Worm (Caenorhabditis elegans): ENCODE measurements around the gene rad-23.

Gene rad-23

DNA sequence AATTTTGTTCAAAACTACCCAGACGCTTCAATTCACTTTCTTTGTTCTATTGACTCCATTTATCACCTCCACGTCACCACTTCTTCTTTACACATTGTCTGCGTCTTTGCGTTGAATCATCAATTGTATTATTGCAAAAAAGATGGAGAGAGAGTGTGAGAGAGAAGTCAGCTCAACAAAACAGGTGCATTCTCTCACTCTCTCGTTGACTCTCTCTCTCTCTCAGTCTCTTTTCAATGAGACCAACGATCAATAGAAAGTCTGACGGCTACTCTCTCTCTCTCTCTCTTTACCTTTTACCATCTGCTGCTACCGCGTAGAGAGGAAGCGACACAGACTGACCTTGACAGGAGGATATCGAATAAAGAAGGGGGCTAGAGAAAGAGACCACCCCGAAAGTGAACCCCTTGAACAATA, 16.8 kb downstream of the rad-23 start (continued):
- peak; percentile 93 for TF ChIP-seq ztf-4 (tag; optimal IDR thresholded peaks at IDR 0.05)

DNA sequence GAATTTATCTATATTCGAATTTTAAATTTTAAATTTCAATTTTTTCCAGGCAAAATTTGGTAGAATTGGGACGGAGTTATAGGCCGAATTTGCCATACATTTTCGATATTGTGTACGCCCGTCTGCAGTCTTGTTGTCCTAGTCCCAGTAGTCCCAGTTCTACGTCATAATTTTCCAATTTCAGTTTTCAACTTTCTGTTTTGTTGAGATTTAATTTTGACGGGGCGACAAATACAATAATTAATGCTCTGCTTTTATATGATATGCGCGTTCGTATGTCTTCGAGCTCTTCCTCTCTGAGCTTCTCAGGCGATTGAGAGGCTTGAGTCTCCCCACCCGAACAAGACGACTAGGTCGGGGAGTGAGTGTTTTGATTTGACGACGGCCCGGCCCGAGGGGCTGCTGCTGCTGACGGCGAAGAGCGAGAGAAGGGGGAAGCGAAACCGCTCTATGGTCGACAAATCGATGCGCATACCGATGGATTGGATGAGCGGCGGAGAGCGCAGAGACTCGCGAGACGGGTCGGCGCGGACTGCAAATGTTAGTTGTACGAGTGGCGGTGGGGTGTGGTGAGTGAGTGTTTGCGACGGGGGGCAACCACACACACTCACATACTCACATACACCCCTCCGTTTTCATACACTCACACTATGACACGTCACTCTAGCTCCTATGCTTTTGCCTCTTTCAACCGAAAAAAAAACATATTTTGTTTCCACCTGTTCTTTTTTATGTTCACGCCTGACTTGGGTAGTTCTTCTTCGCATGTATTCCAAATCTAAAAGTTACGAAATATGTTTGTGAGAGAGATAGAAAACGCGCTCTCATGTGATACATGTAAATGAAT, 17.6 kb downstream of the rad-23 start:
- TF ChIP-seq F13H6.1 (tag; optimal IDR thresholded peaks at IDR 0.05): peak; percentile 93
- peak; percentile 50 for TF ChIP-seq ztf-4 (tag; optimal IDR thresholded peaks at IDR 0.05)
- TF ChIP-seq crh-2 (tag; optimal IDR thresholded peaks at IDR 0.05): peak; percentile 85
- no peak for TF ChIP-seq unc-62 (GFP tag; optimal IDR thresholded peaks at IDR 0.05)
- TF ChIP-seq fos-1 (tag; optimal IDR thresholded peaks at IDR 0.05): peak; percentile 86
- no peak for TF ChIP-seq nhr-10 (tag; optimal IDR thresholded peaks at IDR 0.05)
- no peak for TF ChIP-seq alr-1 (tag; optimal IDR thresholded peaks at IDR 0.05)
- no peak for TF ChIP-seq dmd-4 (tag; optimal IDR thresholded peaks at IDR 0.05)
- peak; percentile 48 for TF ChIP-seq Y55F3AM.14 (GFP tag; optimal IDR thresholded peaks at IDR 0.05)
- peak; percentile 56 for TF ChIP-seq lin-11 (tag; optimal IDR thresholded peaks at IDR 0.05)
- no peak for TF ChIP-seq ZK546.5 (tag; optimal IDR thresholded peaks at IDR 0.05)
- TF ChIP-seq nhr-11 (tag; optimal IDR thresholded peaks at IDR 0.05): no peak
- TF ChIP-seq ceh-82 (tag; optimal IDR thresholded peaks at IDR 0.05): no peak
- peak; percentile 64 for TF ChIP-seq nhr-21 (tag; optimal IDR thresholded peaks at IDR 0.05)
- TF ChIP-seq skn-1 (tag; optimal IDR thresholded peaks at IDR 0.05): no peak
- peak; percentile 78 for TF ChIP-seq zag-1 (tag; optimal IDR thresholded peaks at IDR 0.05)
- peak in 1 of 2 experiments; percentile 46 for TF ChIP-seq lsy-2 (tag; optimal IDR thresholded peaks at IDR 0.05)
- TF ChIP-seq unc-39 (tag; optimal IDR thresholded peaks at IDR 0.05): no peak
- peak; percentile 46 for TF ChIP-seq egl-27 (tag; optimal IDR thresholded peaks at IDR 0.05)
- peak in 1 of 2 experiments; percentile 75 for TF ChIP-seq mdl-1 (tag; optimal IDR thresholded peaks at IDR 0.05)
- peak; percentile 70 for TF ChIP-seq C34F6.9 (tag; optimal IDR thresholded peaks at IDR 0.05)
- no peak for TF ChIP-seq peb-1 (tag; optimal IDR thresholded peaks at IDR 0.05)
- TF ChIP-seq ama-1 (optimal IDR thresholded peaks at IDR 0.05): peak; percentile 67
- TF ChIP-seq nhr-237 (tag; optimal IDR thresholded peaks at IDR 0.05): no peak
- TF ChIP-seq mab-5 (tag; optimal IDR thresholded peaks at IDR 0.05): peak; percentile 60
- TF ChIP-seq R02D3.7 (tag; optimal IDR thresholded peaks at IDR 0.05): no peak
- peak; percentile 79 for TF ChIP-seq sma-3 (GFP tag; optimal IDR thresholded peaks at IDR 0.05)
- peak; percentile 56 for TF ChIP-seq lin-13 (GFP tag; optimal IDR thresholded peaks at IDR 0.05)
- TF ChIP-seq sem-4 (tag; optimal IDR thresholded peaks at IDR 0.05): peak; percentile 78
- peak; percentile 94 for TF ChIP-seq nhr-129 (tag; optimal IDR thresholded peaks at IDR 0.05)
- TF ChIP-seq unc-55 (GFP tag; optimal IDR thresholded peaks at IDR 0.05): peak; percentile 50
- peak; percentile 75 for TF ChIP-seq nhr-25 (tag; optimal IDR thresholded peaks at IDR 0.05)
- TF ChIP-seq ztf-11 (tag; optimal IDR thresholded peaks at IDR 0.05): no peak
- TF ChIP-seq elt-3 (tag; optimal IDR thresholded peaks at IDR 0.05): no peak
- no peak for TF ChIP-seq nhr-12 (tag; optimal IDR thresholded peaks at IDR 0.05)
- TF ChIP-seq sma-9 (GFP tag; optimal IDR thresholded peaks at IDR 0.05): peak; percentile 90
- no peak for TF ChIP-seq sma-9 (tag; optimal IDR thresholded peaks at IDR 0.05)
- no peak for TF ChIP-seq nhr-23 (tag; optimal IDR thresholded peaks at IDR 0.05)
- TF ChIP-seq ceh-16 (tag; optimal IDR thresholded peaks at IDR 0.05): peak; percentile 53
- no peak for TF ChIP-seq elt-1 (tag; optimal IDR thresholded peaks at IDR 0.05)
- TF ChIP-seq blmp-1 (tag; optimal IDR thresholded peaks at IDR 0.05; ENCODE audit: insufficient read depth): peak; percentile 0
- no peak for TF ChIP-seq aly-2 (tag; optimal IDR thresholded peaks at IDR 0.05)
